Fruit fly (Drosophila melanogaster) Kc167 (cell line): ENCODE data around the gene Myo95E.

Experiments
- Myc ChIP-seq: fragments of >200 bp; optimal IDR thresholded peaks from 2 replicates; lab custom pipeline; 2017; ENCODE audit warnings: missing external identifiers
- Sin3A ChIP-seq: fragments of >200 bp; optimal IDR thresholded peaks from 2 replicates; lab custom pipeline; 2018; ENCODE audit warnings: missing external identifiers
- h ChIP-seq: fragments of >200 bp; optimal IDR thresholded peaks from 3 replicates; lab custom pipeline; 2018; ENCODE audit warnings: missing external identifiers
- insv ChIP-seq: fragments of >200 bp; optimal IDR thresholded peaks from 3 replicates; lab custom pipeline; 2018; ENCODE audit warnings: missing external identifiers
- psq ChIP-seq: fragments of >200 bp; optimal IDR thresholded peaks from 2 replicates; lab custom pipeline; 2017; ENCODE audit warnings: missing external identifiers
- ttk ChIP-seq: sonication (Bioruptor generic); optimal IDR thresholded peaks from 2 replicates; lab custom pipeline; 2017; ENCODE audit warnings: missing external identifiers

Gene Myo95E

DNA sequence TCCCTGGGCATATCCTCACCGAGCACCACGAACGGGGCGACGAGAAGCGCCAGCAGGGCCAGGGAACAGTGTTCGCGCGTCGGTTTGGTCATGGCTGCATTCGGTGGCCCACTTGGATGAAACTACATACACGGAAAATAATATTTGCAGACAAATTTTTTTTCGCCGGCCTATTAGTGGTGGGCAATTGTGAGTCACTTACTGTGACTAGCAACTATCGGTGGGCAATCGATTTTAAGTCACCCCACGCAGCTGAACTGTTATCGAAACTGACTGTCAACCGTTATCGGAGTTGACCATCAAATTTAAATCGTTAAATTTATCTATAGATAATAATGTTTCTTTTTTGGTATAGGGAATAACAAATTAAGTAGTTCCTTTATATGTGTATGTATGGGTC is 8.1 kb upstream of the Myo95E start, which contains the start of gene CG5510:
CG5510 (minus strand) TSS at position 201 of the 400 bp plus-strand sequence.
- no peak for TF ChIP-seq h (lab: Kevin White, UChicago)
- TF ChIP-seq psq = no peak
- TF ChIP-seq ttk = no peak
- TF ChIP-seq Myc (lab: Kevin White, UChicago) = no peak
- no peak for TF ChIP-seq insv (lab: Kevin White, UChicago)
- no peak for TF ChIP-seq Sin3A (lab: Kevin White, UChicago)

DNA sequence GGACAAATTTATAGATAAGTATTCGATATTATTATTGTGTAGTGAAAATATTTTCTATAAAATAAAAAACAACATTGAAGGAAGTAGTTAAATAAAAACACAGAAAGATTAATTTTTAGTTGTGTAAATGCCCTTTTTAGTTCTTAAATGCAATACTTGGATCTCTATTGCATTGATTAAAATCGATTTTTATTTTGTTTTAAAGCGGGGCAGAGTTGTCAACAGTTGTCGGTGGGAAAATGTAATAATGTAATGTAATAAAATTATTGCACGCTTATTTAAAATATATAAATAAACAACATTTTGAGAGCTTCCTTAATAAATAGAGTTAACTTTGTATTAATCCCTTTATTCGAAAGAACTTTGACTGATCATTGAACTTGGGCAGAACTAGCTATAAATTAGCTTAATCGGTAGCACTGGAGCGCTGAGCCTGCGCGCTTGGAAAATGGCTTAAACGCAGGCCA is 2.3 kb upstream of the Myo95E start, which contains the start of gene Apc2:
Apc2 (plus strand) TSS at position 411 of the 467 bp plus-strand sequence.
- TF ChIP-seq Sin3A (lab: Kevin White, UChicago) = no peak
- TF ChIP-seq h (lab: Kevin White, UChicago) = no peak
- TF ChIP-seq psq = no peak
- TF ChIP-seq Myc (lab: Kevin White, UChicago) = no peak
- no peak for TF ChIP-seq ttk
- no peak for TF ChIP-seq insv (lab: Kevin White, UChicago)

DNA sequence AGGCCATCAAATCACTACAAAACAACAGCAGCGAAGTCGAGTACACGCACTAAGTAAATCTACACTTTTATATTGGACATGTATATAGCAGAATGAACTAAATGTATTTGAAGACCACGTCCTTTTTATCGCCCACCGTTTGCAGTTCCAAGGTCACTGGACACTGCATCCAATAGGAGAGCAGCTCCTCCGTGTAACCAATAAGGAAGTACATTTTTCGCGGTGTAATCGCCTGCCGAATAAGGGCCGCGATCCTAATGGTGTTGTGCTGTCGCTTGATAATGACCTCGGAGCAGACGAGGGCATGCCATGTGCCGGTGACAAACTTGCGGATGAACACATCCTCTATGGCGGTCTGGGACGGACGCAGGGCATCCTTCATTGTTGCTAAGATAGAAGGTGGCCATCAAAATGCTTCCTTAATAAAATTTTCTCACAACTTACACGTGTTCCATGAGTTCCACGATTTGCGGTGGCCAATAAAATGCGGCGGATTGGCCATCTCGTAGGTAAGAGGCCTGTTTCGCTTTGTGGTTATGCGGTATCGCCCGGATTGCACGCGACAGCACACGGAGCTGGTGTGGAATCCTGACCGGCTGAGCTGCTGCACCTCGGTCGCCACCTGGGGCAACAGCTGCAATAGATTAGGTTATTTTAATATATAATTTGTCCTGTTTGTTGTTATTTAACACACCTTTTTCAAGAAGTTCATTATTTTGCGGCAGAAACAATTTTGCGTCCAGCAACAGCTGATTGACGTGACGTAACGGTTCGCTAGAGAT is 1.7 kb upstream of the Myo95E start, which contains the start of gene mRpS24:
mRpS24 (minus strand) TSS at position 772 of the 782 bp plus-strand sequence.
- TF ChIP-seq Myc (lab: Kevin White, UChicago) (no peak), Sin3A (lab: Kevin White, UChicago) (no peak), insv (lab: Kevin White, UChicago) (no peak), psq (no peak), h (lab: Kevin White, UChicago) (no peak), ttk (no peak)

DNA sequence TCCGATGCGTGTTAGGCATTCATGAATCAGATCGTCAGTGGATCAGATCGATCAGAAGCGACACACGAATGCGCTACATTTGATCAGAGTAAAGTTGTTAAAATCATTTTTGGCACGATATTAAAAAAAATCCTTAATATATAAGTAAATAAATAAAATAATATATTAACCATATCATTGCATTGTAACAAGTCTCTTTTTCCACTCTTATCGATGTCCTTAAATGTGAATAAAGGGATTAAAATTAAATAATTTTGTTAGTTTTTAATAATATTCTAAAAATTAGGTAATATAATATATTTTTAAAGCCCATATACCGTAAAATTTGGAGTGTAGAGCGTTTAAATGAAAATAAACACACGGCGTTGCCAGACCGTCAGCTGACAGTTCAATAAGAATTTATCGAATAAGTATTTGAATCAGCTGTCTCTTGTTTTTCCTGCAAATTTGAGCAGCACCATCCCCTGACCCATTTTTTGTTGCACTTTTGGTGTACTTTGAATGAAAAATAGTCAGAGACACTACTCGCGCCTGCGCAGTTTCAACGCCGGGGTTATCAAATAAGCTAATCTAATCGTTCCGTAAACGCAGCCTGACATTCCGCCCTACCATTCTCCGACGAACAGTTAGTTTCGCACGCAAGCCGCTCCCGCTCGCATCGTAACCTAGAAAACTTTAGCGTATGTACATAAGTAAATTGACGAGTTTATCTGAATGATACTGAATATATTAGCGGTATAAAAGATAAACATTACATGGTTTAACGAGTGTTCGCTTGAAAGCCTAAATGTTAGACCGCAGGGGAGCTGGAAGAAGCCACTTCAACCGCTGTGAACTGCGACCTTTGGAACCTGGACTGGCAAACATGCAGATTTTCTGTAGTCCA is 9.1 kb downstream of the Myo95E start, which contains the start of the genes p38a and CG6178:
p38a (minus strand) TSS at position 398 of the 886 bp plus-strand sequence.
CG6178 (plus strand) TSS at position 424 of the 886 bp plus-strand sequence.
- TF ChIP-seq h (lab: Kevin White, UChicago) (no peak), ttk (no peak), Myc (lab: Kevin White, UChicago) (no peak), Sin3A (lab: Kevin White, UChicago) (no peak)

DNA sequence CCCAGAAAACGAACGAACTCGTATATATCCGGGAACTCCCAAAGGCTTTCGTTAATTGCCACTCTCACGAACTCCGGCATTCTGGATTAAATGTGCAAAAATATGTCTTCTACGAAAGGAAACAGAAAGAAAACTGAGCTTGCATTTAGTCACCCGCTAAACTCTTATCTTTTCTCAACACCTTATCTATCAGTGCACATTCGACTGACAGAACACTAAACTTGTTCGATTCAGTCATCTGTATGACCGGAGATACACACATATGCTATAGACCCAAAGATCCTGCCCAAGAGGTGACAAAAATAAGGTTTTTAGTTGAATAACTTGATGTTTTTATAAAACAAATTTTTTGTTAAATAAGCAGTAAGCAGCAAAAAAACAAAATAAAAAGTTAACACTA is 11.2 kb downstream of the Myo95E start, which contains the start of gene p38c:
p38c (minus strand) TSS at position 101 of the 400 bp plus-strand sequence.
- no peak for TF ChIP-seq psq
- no peak for TF ChIP-seq insv (lab: Kevin White, UChicago)
- no peak for TF ChIP-seq Myc (lab: Kevin White, UChicago)
- TF ChIP-seq ttk = no peak
- no peak for TF ChIP-seq h (lab: Kevin White, UChicago)
- TF ChIP-seq Sin3A (lab: Kevin White, UChicago) = no peak

DNA sequence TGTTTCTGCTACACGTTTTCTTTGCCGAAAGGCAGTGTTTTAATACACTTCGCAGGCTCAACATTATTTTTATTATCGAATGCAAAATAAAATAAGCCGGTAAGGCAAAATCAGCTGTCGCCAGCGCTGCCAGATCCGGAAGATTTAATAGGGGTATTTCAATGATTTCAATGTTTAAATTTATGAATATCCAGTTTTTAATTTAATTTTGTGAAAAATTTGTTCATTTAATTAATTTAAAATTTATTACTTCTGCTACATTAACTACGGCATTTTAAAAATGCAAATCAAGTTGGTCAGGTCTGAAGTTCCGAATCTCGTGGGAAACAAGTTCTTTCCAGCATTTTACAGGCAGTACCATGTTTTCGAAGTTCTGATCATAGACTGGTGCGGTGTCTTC is 12.5 kb downstream of the Myo95E start, which contains the start of gene Slimp:
Slimp (minus strand) TSS at position 130 of the 400 bp plus-strand sequence.
- TF ChIP-seq ttk = no peak

DNA sequence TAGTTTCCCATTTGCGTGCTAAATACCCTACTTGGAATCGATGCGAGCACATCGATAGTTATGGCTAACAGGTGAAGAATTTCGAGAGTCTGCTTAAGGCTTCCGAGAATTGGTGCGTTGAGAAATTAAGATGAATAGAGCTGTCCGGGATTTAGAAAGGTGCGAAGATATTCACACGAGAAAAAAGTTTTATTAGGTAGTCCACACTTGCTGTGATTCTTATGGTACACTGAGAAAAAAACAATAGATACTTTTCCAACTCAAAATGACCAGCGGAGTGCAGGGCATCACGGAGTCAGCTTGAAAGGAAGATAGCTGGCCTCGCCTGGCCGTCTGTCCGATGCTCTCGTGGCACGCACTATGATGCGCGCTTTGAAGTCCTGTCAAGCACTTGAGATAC is 16.8 kb downstream of the Myo95E start:
- TF ChIP-seq h (lab: Kevin White, UChicago) (no peak), insv (lab: Kevin White, UChicago) (no peak), ttk (no peak), psq (no peak)

DNA sequence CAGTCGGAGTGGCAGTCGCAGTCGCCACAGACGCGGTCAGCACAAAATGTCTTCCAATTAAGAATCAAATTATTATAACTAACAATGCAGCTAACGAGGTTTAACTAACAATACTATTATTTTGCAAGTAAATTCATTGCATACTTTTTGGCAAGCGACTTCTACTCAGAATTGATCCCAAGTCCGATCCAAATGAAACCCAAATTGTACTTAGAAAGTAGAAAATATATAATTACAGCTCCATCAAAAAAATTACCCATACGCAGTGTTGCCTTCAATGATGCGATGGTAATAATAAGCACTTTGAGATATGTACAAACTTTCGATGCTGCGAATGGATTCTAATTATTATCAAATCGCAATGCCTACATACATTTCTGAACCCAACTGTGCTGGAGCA is 17.5 kb downstream of the Myo95E start:
- no peak for TF ChIP-seq ttk

DNA sequence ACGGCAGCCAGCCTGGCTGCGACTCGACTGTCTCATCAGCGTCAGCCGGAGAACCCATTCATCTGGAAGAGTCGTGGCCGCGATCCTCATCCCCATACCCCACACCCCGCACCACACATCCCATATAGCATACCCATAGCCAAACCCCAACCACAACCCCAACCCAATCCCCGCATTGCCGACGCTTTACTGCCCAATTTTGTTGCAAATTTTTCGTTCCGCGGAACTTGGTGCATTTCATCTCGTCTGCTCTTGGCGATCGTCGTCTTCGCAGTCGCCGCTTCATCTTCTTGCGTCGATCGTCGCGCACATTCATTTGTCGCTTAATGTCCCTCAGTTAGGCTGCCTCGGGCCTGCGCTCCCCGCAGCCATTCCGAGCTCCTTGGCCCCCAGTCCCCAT is 17.9 kb downstream of the Myo95E start:
- TF ChIP-seq h (lab: Kevin White, UChicago) = no peak
- TF ChIP-seq Myc (lab: Kevin White, UChicago) = no peak
- TF ChIP-seq psq = no peak
- no peak for TF ChIP-seq ttk
- TF ChIP-seq insv (lab: Kevin White, UChicago) = no peak
- no peak for TF ChIP-seq Sin3A (lab: Kevin White, UChicago)

DNA sequence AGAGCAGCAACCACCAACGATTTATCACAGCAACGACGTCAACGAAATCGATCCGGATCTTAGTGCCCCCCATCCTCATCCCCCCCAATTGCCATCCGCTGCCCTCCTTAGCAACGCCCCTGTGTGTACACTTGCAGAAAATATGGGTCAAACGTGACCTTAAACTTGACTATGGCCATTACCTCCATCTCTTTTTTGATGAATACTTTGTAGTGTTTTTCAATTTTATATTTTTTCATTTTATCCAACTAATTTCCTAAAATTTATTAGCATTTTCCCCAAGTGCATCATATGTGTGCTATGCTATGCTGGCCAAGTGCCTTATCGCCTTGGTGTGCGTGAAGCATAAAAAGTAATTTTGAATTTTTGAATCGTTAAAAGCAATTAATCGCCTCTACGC is 18.3 kb downstream of the Myo95E start:
- TF ChIP-seq h (lab: Kevin White, UChicago) (no peak), psq (no peak), insv (lab: Kevin White, UChicago) (no peak), Sin3A (lab: Kevin White, UChicago) (no peak), ttk (no peak), Myc (lab: Kevin White, UChicago) (no peak)

DNA sequence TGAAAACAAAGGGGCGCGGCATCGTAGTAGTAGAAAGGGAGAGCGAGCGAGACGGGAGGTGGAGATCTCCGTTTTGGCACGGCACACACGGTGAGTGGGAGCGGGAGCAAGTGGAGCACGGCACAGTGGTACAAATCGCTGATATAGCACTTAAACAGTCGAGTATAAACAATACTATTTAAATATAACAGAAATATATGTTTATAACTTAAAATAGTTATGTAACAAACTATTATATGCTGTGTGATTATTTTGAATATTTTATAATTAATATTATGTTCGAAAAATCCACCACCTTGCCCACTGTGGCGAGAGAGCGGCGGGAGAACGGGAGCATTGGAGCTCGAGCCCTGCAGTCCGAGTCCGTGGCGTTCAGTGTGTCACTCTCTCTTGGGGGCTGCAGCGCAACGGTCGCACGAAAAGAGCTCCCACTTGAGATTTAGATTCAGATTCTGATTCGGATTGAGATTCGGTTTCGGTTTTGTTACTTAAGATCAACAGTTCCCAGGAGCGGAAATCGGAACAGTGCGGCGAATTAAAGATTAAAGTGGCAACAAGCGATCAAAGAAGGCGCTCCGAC is 20.2 kb downstream of the Myo95E start, which contains the start of gene Kal1:
Kal1 (plus strand) TSS at position 383 of the 580 bp plus-strand sequence.
- TF ChIP-seq h (lab: Kevin White, UChicago) (no peak), psq (no peak), insv (lab: Kevin White, UChicago) (no peak), Sin3A (lab: Kevin White, UChicago) (no peak), Myc (lab: Kevin White, UChicago) (no peak), ttk (no peak)
